Worm (Caenorhabditis elegans) whole organism, midembryonic: Measurements from ENCODE around the gene K06A9.3.

ENCODE experiments used
- T22C8.4 ChIP-seq: fragments of 200-800 bp; sonication (Bioruptor generic); IDR thresholded peaks from 2 replicates; pipeline ENCODE4 v1.3.6; 2022; ENCODE audit warnings: missing genetic modification characterization, missing compliant biosample characterization
- cog-1 ChIP-seq: sonication (generic microtip); optimal IDR thresholded peaks from 2 replicates; lab custom pipeline; 2016; ENCODE audit warnings: missing genetic modification characterization, missing compliant biosample characterization
- flt-1 ChIP-seq: fragments of 200-800 bp; sonication (Bioruptor generic); IDR thresholded peaks from 2 replicates; pipeline ENCODE4 v1.3.6; 2022; ENCODE audit warnings: missing genetic modification characterization, missing compliant biosample characterization
- klf-2 ChIP-seq: fragments of 200-800 bp; sonication (Bioruptor generic); conservative IDR thresholded peaks from 2 replicates; pipeline ENCODE4 v1.3.6; 2022; ENCODE audit warnings: missing genetic modification reagents, missing genetic modification characterization, missing compliant biosample characterization
- med-1 ChIP-seq: sonication (generic microtip); optimal IDR thresholded peaks from 2 replicates; lab custom pipeline; 2017; ENCODE audit warnings: missing genetic modification characterization, mild to moderate bottlenecking, missing compliant biosample characterization, antibody characterized with exemption, missing genetic modification reagents; ENCODE audit not compliant: insufficient read depth
- ref-1 ChIP-seq: fragments of 200-800 bp; sonication (Bioruptor generic); conservative IDR thresholded peaks from 2 replicates; pipeline ENCODE4 v1.3.6; 2022; ENCODE audit warnings: missing genetic modification reagents, missing genetic modification characterization, missing compliant biosample characterization
- tab-1 ChIP-seq: fragments of 200-800 bp; sonication (Bioruptor generic); IDR thresholded peaks from 2 replicates; pipeline ENCODE4 v1.3.6; 2022; ENCODE audit warnings: missing genetic modification characterization, missing compliant biosample characterization
- ztf-23 ChIP-seq: fragments of 200-800 bp; sonication (Bioruptor generic); IDR thresholded peaks from 2 replicates; pipeline ENCODE4 v1.3.6; 2022; ENCODE audit warnings: missing genetic modification reagents, missing genetic modification characterization, missing compliant biosample characterization
- ztf-29 ChIP-seq: fragments of 200-800 bp; sonication (Bioruptor generic); IDR thresholded peaks from 2 replicates; pipeline ENCODE4 v1.3.6; 2022; ENCODE audit warnings: missing genetic modification reagents, missing genetic modification characterization, missing compliant biosample characterization

- TF ChIP-seq cog-1 (tag; lab: Kevin White, UChicago), result no peak
- TF ChIP-seq ztf-23 (GFP tag; lab: Robert Waterston, UW), result no peak
- no peak for TF ChIP-seq flt-1 (GFP tag; lab: Robert Waterston, UW)
- TF ChIP-seq med-1 (GFP tag; lab: Kevin White, UChicago), result no peak
- TF ChIP-seq klf-2 (GFP tag; lab: Robert Waterston, UW), result no peak
- TF ChIP-seq ref-1, result no peak
- TF ChIP-seq T22C8.4 (GFP tag; lab: Robert Waterston, UW), result no peak
- no peak for TF ChIP-seq ztf-29 (GFP tag; lab: Robert Waterston, UW)
- no peak for TF ChIP-seq tab-1
Measured at ce11 chrX:1487096-1487495, 48.1 kb downstream of the K06A9.3 start.
